Worm (Caenorhabditis elegans) whole organism, dauer: ENCODE data around the gene dod-19.

Experiments used
- unc-62 ChIP-seq: sonication (generic microtip); optimal IDR thresholded peaks from 2 replicates; lab custom pipeline; 2017; ENCODE audit warnings: missing biosample characterization, missing genetic modification reagents, missing genetic modification characterization

dod-19 gene

ce11 chrV:378231-378630, 36.3 kb downstream of the dod-19 start:
- no peak for TF ChIP-seq unc-62 (GFP tag; lab: Kevin White, UChicago)

- no peak for TF ChIP-seq unc-62 (GFP tag; lab: Kevin White, UChicago)
These were observed 37.8 kb downstream of the dod-19 start for ce11 chrV:376790-377189.

ce11 chrV:373192-373591, 41.4 kb downstream of the dod-19 start:
- TF ChIP-seq unc-62 (GFP tag; lab: Kevin White, UChicago) = no peak

- TF ChIP-seq unc-62 (GFP tag; lab: Kevin White, UChicago) = no peak
These were observed 44.5 kb downstream of the dod-19 start, which contains the start of gene mltn-7 for ce11 chrV:370033-370432. Gene mltn-7 (plus strand): TSS chrV:370333.

ce11 chrV:364650-365049, 49.9 kb downstream of the dod-19 start, which contains the start of gene mltn-6:
Gene mltn-6 (plus strand): TSS chrV:364950.
- no peak for TF ChIP-seq unc-62 (GFP tag; lab: Kevin White, UChicago)
